Fruit fly (Drosophila melanogaster) whole organism, embryonic: ENCODE results near the gene CG6465.

Experiments used
- ATbp ChIP-seq: fragments of 200-800 bp; sonication (Bioruptor generic); optimal IDR thresholded peaks from 2 replicates; lab custom pipeline; 2017; ENCODE audit warnings: missing biosample characterization, mild to moderate bottlenecking, missing genetic modification characterization, missing genetic modification reagents
- Asciz ChIP-seq: fragments of 200-800 bp; sonication (Bioruptor generic); optimal IDR thresholded peaks from 2 replicates; lab custom pipeline; 2017; ENCODE audit warnings: missing biosample characterization, mild to moderate bottlenecking, missing genetic modification characterization, missing genetic modification reagents
- C15 ChIP-seq: fragments of 200-800 bp; sonication (Bioruptor generic); IDR thresholded peaks from 3 replicates; pipeline ENCODE4 v1.3.6; 2022; ENCODE audit warnings: missing biosample characterization, missing genetic modification characterization
- CG10366 ChIP-seq: fragments of 200-800 bp; sonication (Bioruptor generic); IDR thresholded peaks from 2 replicates; pipeline ENCODE4 v1.3.6; 2022; ENCODE audit warnings: missing biosample characterization, missing genetic modification characterization
- CG11456 ChIP-seq: fragments of 200-800 bp; sonication (Bioruptor generic); IDR thresholded peaks from 3 replicates; pipeline ENCODE4 v1.3.6; 2022; ENCODE audit warnings: missing biosample characterization, missing genetic modification characterization
- CG11723 ChIP-seq: fragments of 200-800 bp; sonication (Bioruptor generic); optimal IDR thresholded peaks from 2 replicates; lab custom pipeline; 2017; ENCODE audit warnings: missing biosample characterization, mild to moderate bottlenecking, missing genetic modification characterization
- CG12104 ChIP-seq: fragments of 200-800 bp; sonication (Bioruptor generic); optimal IDR thresholded peaks from 3 replicates; lab custom pipeline; 2016; ENCODE audit warnings: missing biosample characterization, missing genetic modification characterization
- CG1233 ChIP-seq: fragments of 200-800 bp; sonication (Bioruptor generic); optimal IDR thresholded peaks from 4 replicates; lab custom pipeline; 2018; ENCODE audit warnings: missing biosample characterization, mild to moderate bottlenecking, missing genetic modification characterization
- CG12942 ChIP-seq: fragments of 200-800 bp; sonication (Bioruptor generic); optimal IDR thresholded peaks from 3 replicates; lab custom pipeline; 2016; ENCODE audit warnings: missing biosample characterization, missing genetic modification characterization
- CG13894 ChIP-seq: fragments of 200-800 bp; sonication (Bioruptor generic); optimal IDR thresholded peaks from 3 replicates; lab custom pipeline; 2018; ENCODE audit warnings: missing biosample characterization, mild to moderate bottlenecking, missing genetic modification characterization, moderate library complexity
- CG1647 ChIP-seq: fragments of 200-800 bp; sonication (Bioruptor generic); optimal IDR thresholded peaks from 3 replicates; lab custom pipeline; 2016; ENCODE audit warnings: missing biosample characterization, missing genetic modification characterization
- CG17568 ChIP-seq: fragments of 200-800 bp; sonication (Bioruptor generic); optimal IDR thresholded peaks from 2 replicates; lab custom pipeline; 2018; ENCODE audit warnings: missing biosample characterization, mild to moderate bottlenecking, missing genetic modification characterization, moderate library complexity
- CG3163 ChIP-seq: fragments of 200-800 bp; sonication (Bioruptor generic); optimal IDR thresholded peaks from 3 replicates; lab custom pipeline; 2016; ENCODE audit warnings: missing biosample characterization, missing genetic modification characterization
- CG32772 ChIP-seq: fragments of 200-800 bp; sonication (Bioruptor generic); IDR thresholded peaks from 2 replicates; pipeline ENCODE4 v1.3.6; 2022; ENCODE audit warnings: missing biosample characterization, missing genetic modification characterization
- CG4282 ChIP-seq: fragments of 200-800 bp; sonication (Bioruptor generic); optimal IDR thresholded peaks from 2 replicates; lab custom pipeline; 2016; ENCODE audit warnings: missing biosample characterization, missing genetic modification characterization
- CG4707 ChIP-seq: fragments of 200-800 bp; sonication (Bioruptor generic); optimal IDR thresholded peaks from 2 replicates; lab custom pipeline; 2018; ENCODE audit warnings: missing biosample characterization, mild to moderate bottlenecking, missing genetic modification characterization, moderate library complexity
- CG6254 ChIP-seq: fragments of 200-800 bp; sonication (Bioruptor generic); optimal IDR thresholded peaks from 3 replicates; lab custom pipeline; 2017; ENCODE audit warnings: mild to moderate bottlenecking, missing biosample characterization, missing genetic modification reagents, missing genetic modification characterization
- CG7556 ChIP-seq: fragments of 200-800 bp; sonication (Bioruptor generic); optimal IDR thresholded peaks from 2 replicates; lab custom pipeline; 2017; ENCODE audit warnings: missing biosample characterization, mild to moderate bottlenecking, missing genetic modification characterization
- CG8089 ChIP-seq: fragments of 200-800 bp; sonication (Bioruptor generic); optimal IDR thresholded peaks from 3 replicates; lab custom pipeline; 2016; ENCODE audit warnings: missing biosample characterization, missing genetic modification characterization
- CG9609 ChIP-seq: fragments of 200-800 bp; sonication (Bioruptor generic); optimal IDR thresholded peaks from 3 replicates; lab custom pipeline; 2016; ENCODE audit warnings: missing biosample characterization, missing genetic modification characterization
- CHES-1-like ChIP-seq: fragments of 200-800 bp; sonication (Bioruptor generic); optimal IDR thresholded peaks from 2 replicates; lab custom pipeline; 2016; ENCODE audit warnings: missing biosample characterization, missing genetic modification characterization
- CoRest ChIP-seq: fragments of 200-800 bp; sonication (Bioruptor generic); optimal IDR thresholded peaks from 3 replicates; lab custom pipeline; 2018; ENCODE audit warnings: missing biosample characterization, mild to moderate bottlenecking, missing genetic modification characterization, moderate library complexity
- Dbx ChIP-seq: fragments of 200-800 bp; sonication (Bioruptor generic); IDR thresholded peaks from 3 replicates; pipeline ENCODE4 v1.3.6; 2022; ENCODE audit warnings: missing biosample characterization, missing genetic modification characterization
- Drgx ChIP-seq: fragments of 200-800 bp; sonication (Bioruptor generic); IDR thresholded peaks from 2 replicates; pipeline ENCODE4 v1.3.6; 2022; ENCODE audit warnings: missing biosample characterization, missing genetic modification characterization
- Eip74EF ChIP-seq, 2 experiments: fragments of 200-800 bp in 1 of 2; fragments of >200 bp in 1 of 2; sonication (Bioruptor generic) in 1 of 2; optimal IDR thresholded peaks; 2 replicates each; lab custom pipeline; 2017 to 2019; ENCODE audit warnings: missing biosample characterization in 2 of 2, missing genetic modification characterization in 2 of 2, mild to moderate bottlenecking in 1 of 2, moderate library complexity in 1 of 2
- Ets97D ChIP-seq: fragments of 200-800 bp; sonication (Bioruptor generic); optimal IDR thresholded peaks from 3 replicates; lab custom pipeline; 2016; ENCODE audit warnings: missing biosample characterization, missing genetic modification characterization
- HHEX ChIP-seq: fragments of 200-800 bp; sonication (Bioruptor generic); optimal IDR thresholded peaks from 3 replicates; lab custom pipeline; 2017; ENCODE audit warnings: missing biosample characterization, mild to moderate bottlenecking, missing genetic modification characterization, missing genetic modification reagents
- HLH3B ChIP-seq: fragments of 200-800 bp; sonication (Bioruptor generic); IDR thresholded peaks from 2 replicates; pipeline ENCODE4 v1.3.6; 2022; ENCODE audit warnings: missing biosample characterization, missing genetic modification characterization
- Lpt ChIP-seq: fragments of >200 bp; optimal IDR thresholded peaks from 2 replicates; lab custom pipeline; 2018; ENCODE audit warnings: missing biosample characterization, missing genetic modification characterization
- Nf-YA ChIP-seq: fragments of 200-800 bp; sonication (Bioruptor generic); IDR thresholded peaks from 2 replicates; pipeline ENCODE4 v1.3.6; 2022; ENCODE audit warnings: missing biosample characterization, missing genetic modification characterization
- Ptx1 ChIP-seq: fragments of 200-800 bp; sonication (Bioruptor generic); IDR thresholded peaks from 2 replicates; pipeline ENCODE4 v1.3.6; 2022; ENCODE audit warnings: missing biosample characterization, missing genetic modification characterization
- Rfx ChIP-seq: fragments of 200-800 bp; sonication (Bioruptor generic); IDR thresholded peaks from 2 replicates; pipeline ENCODE4 v1.3.6; 2022; ENCODE audit warnings: missing biosample characterization, missing genetic modification characterization
- Spps ChIP-seq: fragments of 200-800 bp; sonication (Bioruptor generic); optimal IDR thresholded peaks from 2 replicates; lab custom pipeline; 2018; ENCODE audit warnings: missing biosample characterization, mild to moderate bottlenecking, missing genetic modification characterization
- Ssrp ChIP-seq: fragments of 200-800 bp; sonication (Bioruptor generic); optimal IDR thresholded peaks from 2 replicates; lab custom pipeline; 2018; ENCODE audit warnings: missing biosample characterization, mild to moderate bottlenecking, missing genetic modification characterization, moderate library complexity
- ara ChIP-seq: fragments of 200-800 bp; sonication (Bioruptor generic); IDR thresholded peaks from 2 replicates; pipeline ENCODE4 v1.3.6; 2022; ENCODE audit warnings: missing biosample characterization, missing genetic modification characterization
- croc ChIP-seq: fragments of 200-800 bp; sonication (Bioruptor generic); conservative IDR thresholded peaks from 3 replicates; pipeline ENCODE4 v1.3.6; 2022; ENCODE audit warnings: missing biosample characterization, missing genetic modification characterization
- danr ChIP-seq: fragments of 200-800 bp; sonication (Bioruptor generic); IDR thresholded peaks from 2 replicates; pipeline ENCODE4 v1.3.6; 2022; ENCODE audit warnings: missing biosample characterization, missing genetic modification characterization
- emc ChIP-seq: fragments of 200-800 bp; sonication (Bioruptor generic); optimal IDR thresholded peaks from 2 replicates; lab custom pipeline; 2016; ENCODE audit warnings: missing biosample characterization, missing genetic modification characterization
- gce ChIP-seq: fragments of 200-800 bp; sonication (Bioruptor generic); IDR thresholded peaks from 3 replicates; pipeline ENCODE4 v1.3.6; 2022; ENCODE audit warnings: missing biosample characterization, missing genetic modification characterization
- gcm2 ChIP-seq: fragments of 200-800 bp; sonication (Bioruptor generic); optimal IDR thresholded peaks from 2 replicates; lab custom pipeline; 2016; ENCODE audit warnings: missing biosample characterization, missing genetic modification characterization
- nau ChIP-seq: fragments of 200-800 bp; sonication (Bioruptor generic); optimal IDR thresholded peaks from 3 replicates; lab custom pipeline; 2017; ENCODE audit warnings: missing biosample characterization, mild to moderate bottlenecking, missing genetic modification characterization, missing genetic modification reagents
- pho ChIP-seq: fragments of 200-800 bp; sonication (Bioruptor generic); optimal IDR thresholded peaks from 2 replicates; lab custom pipeline; 2016; ENCODE audit warnings: missing biosample characterization, missing genetic modification characterization
- phol ChIP-seq: fragments of 200-800 bp; sonication (Bioruptor generic); optimal IDR thresholded peaks from 3 replicates; lab custom pipeline; 2018; ENCODE audit warnings: missing biosample characterization, mild to moderate bottlenecking, missing genetic modification characterization, moderate library complexity
- sens ChIP-seq: fragments of 200-800 bp; sonication (Bioruptor generic); peaks from one replicate; lab custom pipeline; 2016; ENCODE audit warnings: missing biosample characterization, missing genetic modification characterization
- sim ChIP-seq: fragments of 200-800 bp; sonication (Bioruptor generic); IDR thresholded peaks from 2 replicates; pipeline ENCODE4 v1.3.6; 2022; ENCODE audit warnings: missing biosample characterization, missing genetic modification characterization
- tio ChIP-seq: fragments of 200-800 bp; sonication (Bioruptor generic); optimal IDR thresholded peaks from 2 replicates; lab custom pipeline; 2017; ENCODE audit warnings: missing biosample characterization, missing genetic modification characterization, inconsistent platforms
- ttk ChIP-seq: fragments of 200-800 bp; sonication (Bioruptor generic); IDR thresholded peaks from 2 replicates; pipeline ENCODE4 v2.1.2; 2022; ENCODE audit warnings: missing biosample characterization, missing genetic modification characterization
- unc-4 ChIP-seq: fragments of 200-800 bp; sonication (Bioruptor generic); IDR thresholded peaks from 2 replicates; pipeline ENCODE4 v1.3.6; 2022; ENCODE audit warnings: missing biosample characterization, missing genetic modification characterization; ENCODE audit not compliant: partially characterized antibody
- vnd ChIP-seq: fragments of 200-800 bp; sonication (Bioruptor generic); IDR thresholded peaks from 3 replicates; pipeline ENCODE4 v1.3.6; 2022; ENCODE audit warnings: missing biosample characterization, missing genetic modification characterization; ENCODE audit not compliant: partially characterized antibody
- wdn ChIP-seq: fragments of 200-800 bp; sonication (Bioruptor generic); IDR thresholded peaks from 2 replicates; pipeline ENCODE4 v1.3.6; 2022; ENCODE audit warnings: missing biosample characterization, missing genetic modification characterization
- wor ChIP-seq: fragments of 200-800 bp; sonication (Bioruptor generic); IDR thresholded peaks from 2 replicates; pipeline ENCODE4 v1.3.6; 2022; ENCODE audit warnings: missing biosample characterization, missing genetic modification characterization
- yki ChIP-seq: fragments of >200 bp; optimal IDR thresholded peaks from 3 replicates; lab custom pipeline; 2018

Gene CG6465

DNA sequence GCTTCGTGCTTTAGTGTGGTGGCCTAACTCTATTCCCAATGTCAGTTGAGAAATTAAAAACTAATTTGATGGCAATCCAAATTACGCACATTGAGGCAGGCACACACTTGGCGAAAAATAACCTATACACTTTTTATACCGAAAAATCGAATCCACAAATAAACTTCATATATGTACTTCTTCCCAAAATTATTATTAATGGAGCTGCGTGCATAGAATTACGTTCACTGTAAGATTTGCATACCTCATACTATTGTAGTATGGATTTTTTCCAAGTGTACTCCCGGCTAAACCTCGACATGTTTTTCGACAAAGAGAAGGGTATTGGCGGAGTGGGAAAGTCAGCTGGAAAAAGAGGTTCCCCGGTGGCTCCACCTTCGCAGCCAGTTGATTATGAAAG is 7.2 kb upstream of the CG6465 start (continued):
- no peak for TF ChIP-seq Spps (tag; lab: Kevin White, UChicago)
- TF ChIP-seq wdn: no peak
- TF ChIP-seq ATbp (GFP tag; lab: Kevin White, UChicago): peak; percentile 42
- no peak for TF ChIP-seq gcm2 (GFP tag; lab: Kevin White, UChicago)
- TF ChIP-seq CG7556 (GFP tag; lab: Kevin White, UChicago): peak; percentile 56
- TF ChIP-seq Rfx (GFP tag; lab: Robert Waterston, UW): peak; percentile 56
- TF ChIP-seq CG11456 (GFP tag; lab: Robert Waterston, UW): no peak
- no peak for TF ChIP-seq Ets97D
- TF ChIP-seq unc-4 (GFP tag; lab: Robert Waterston, UW): no peak
- TF ChIP-seq C15 (GFP tag; lab: Robert Waterston, UW): no peak
- TF ChIP-seq danr (GFP tag; lab: Robert Waterston, UW): peak; percentile 40; the same call in 1 of the 2 replicates
- TF ChIP-seq CG12942: peak; percentile 36
- peak; percentile 70 for TF ChIP-seq HHEX (GFP tag; lab: Kevin White, UChicago)
- peak; percentile 68 for TF ChIP-seq nau (GFP tag; lab: Kevin White, UChicago)
- TF ChIP-seq CG3163 (GFP tag; lab: Kevin White, UChicago): peak; percentile 10
- TF ChIP-seq ara: peak; percentile 39; the same call in 1 of the 2 replicates
- peak; percentile 17 for TF ChIP-seq CG17568 (GFP tag; lab: Kevin White, UChicago)
- TF ChIP-seq CG12104 (GFP tag; lab: Kevin White, UChicago): peak; percentile 40
- TF ChIP-seq CHES-1-like (GFP tag; lab: Kevin White, UChicago): peak; percentile 15
- TF ChIP-seq pho (GFP tag; lab: Kevin White, UChicago): peak; percentile 16
- TF ChIP-seq Ptx1 (GFP tag; lab: Robert Waterston, UW): peak; percentile 83
- peak; percentile 71 for TF ChIP-seq CG1647
- TF ChIP-seq Asciz (GFP tag; lab: Kevin White, UChicago): peak; percentile 81
- TF ChIP-seq HLH3B (GFP tag; lab: Robert Waterston, UW): peak; percentile 80
- TF ChIP-seq emc (GFP tag; lab: Kevin White, UChicago): no peak
- TF ChIP-seq CoRest (tag; lab: Kevin White, UChicago): peak; percentile 59
- TF ChIP-seq CG11723: peak; percentile 34
- peak; percentile 78 for TF ChIP-seq CG10366 (GFP tag; lab: Robert Waterston, UW)
- peak; percentile 53 for TF ChIP-seq CG1233 (GFP tag; lab: Kevin White, UChicago)
- TF ChIP-seq yki: no peak
- TF ChIP-seq gce (GFP tag; lab: Robert Waterston, UW): 0 out of 3 replicates have a peak, but pooled peaks have one; percentile 64
- peak; percentile 94 for TF ChIP-seq sens
- TF ChIP-seq wor (GFP tag; lab: Robert Waterston, UW): peak; percentile 75
- TF ChIP-seq CG9609: peak; percentile 33
- TF ChIP-seq CG8089 (GFP tag; lab: Kevin White, UChicago): no peak
- TF ChIP-seq CG6254 (GFP tag; lab: Kevin White, UChicago): peak; percentile 56
- TF ChIP-seq Ssrp (tag; lab: Kevin White, UChicago): peak; percentile 69
- TF ChIP-seq Lpt: no peak
- peak; percentile 16 for TF ChIP-seq tio (GFP tag; lab: Kevin White, UChicago)
- TF ChIP-seq Eip74EF (GFP tag; optimal IDR thresholded peaks at IDR 0.05; lab: Kevin White, UChicago): peak in 1 of 2 experiments; percentile 58
- TF ChIP-seq CG4707 (GFP tag; lab: Kevin White, UChicago): peak; percentile 17
- TF ChIP-seq phol (tag; lab: Kevin White, UChicago): peak; percentile 80
- no peak for TF ChIP-seq CG4282 (GFP tag; lab: Kevin White, UChicago)
- TF ChIP-seq ttk (GFP tag; lab: Robert Waterston, UW): peak; percentile 68
- peak; percentile 28; the same call in 1 of the 3 replicates for TF ChIP-seq croc
- TF ChIP-seq CG32772: no peak
- TF ChIP-seq Drgx: peak; percentile 45
- TF ChIP-seq Nf-YA (GFP tag; lab: Robert Waterston, UW): 0 out of 2 replicates have a peak, but pooled peaks have one; percentile 18
- no peak for TF ChIP-seq CG13894 (tag; lab: Kevin White, UChicago)
- TF ChIP-seq vnd (GFP tag; lab: Robert Waterston, UW): no peak
- TF ChIP-seq sim (GFP tag; lab: Robert Waterston, UW): no peak
- no peak for TF ChIP-seq Dbx
